Fruit fly (Drosophila melanogaster) whole organism, embryonic: ENCODE results near the gene CG42578.

Source experiments
- Abd-B ChIP-seq: fragments of 200-800 bp; sonication (Bioruptor generic); optimal IDR thresholded peaks from 2 replicates; lab custom pipeline; 2018; ENCODE audit warnings: missing biosample characterization, mild to moderate bottlenecking, missing genetic modification characterization, moderate library complexity
- Asciz ChIP-seq: fragments of 200-800 bp; sonication (Bioruptor generic); optimal IDR thresholded peaks from 2 replicates; lab custom pipeline; 2017; ENCODE audit warnings: missing biosample characterization, mild to moderate bottlenecking, missing genetic modification characterization, missing genetic modification reagents
- CG12236 ChIP-seq: fragments of 200-800 bp; sonication (Bioruptor generic); optimal IDR thresholded peaks from 2 replicates; lab custom pipeline; 2016; ENCODE audit warnings: missing biosample characterization, missing genetic modification characterization
- CG14860 ChIP-seq: fragments of 200-800 bp; sonication (Bioruptor generic); IDR thresholded peaks from 3 replicates; pipeline ENCODE4 v1.3.6; 2022; ENCODE audit warnings: missing biosample characterization, missing genetic modification characterization; ENCODE audit not compliant: partially characterized antibody
- CG14965 ChIP-seq: fragments of 200-800 bp; sonication (Bioruptor generic); optimal IDR thresholded peaks from 2 replicates; lab custom pipeline; 2016; ENCODE audit warnings: missing biosample characterization, missing genetic modification characterization, borderline replicate concordance
- CG1602 ChIP-seq: fragments of 200-800 bp; sonication (Bioruptor generic); optimal IDR thresholded peaks from 3 replicates; lab custom pipeline; 2016; ENCODE audit warnings: missing biosample characterization, missing genetic modification characterization
- CG17186 ChIP-seq: fragments of 200-800 bp; sonication (Bioruptor generic); optimal IDR thresholded peaks from 3 replicates; lab custom pipeline; 2017; ENCODE audit warnings: missing biosample characterization, missing genetic modification reagents, missing genetic modification characterization
- CG17912 ChIP-seq: fragments of 200-800 bp; sonication (Bioruptor generic); optimal IDR thresholded peaks from 2 replicates; lab custom pipeline; 2018; ENCODE audit warnings: missing biosample characterization, mild to moderate bottlenecking, missing genetic modification characterization
- CG30403 ChIP-seq: fragments of 200-800 bp; sonication (Bioruptor generic); optimal IDR thresholded peaks from 3 replicates; lab custom pipeline; 2016; ENCODE audit warnings: missing biosample characterization, missing genetic modification characterization
- CG33557 ChIP-seq: fragments of 200-800 bp; sonication (Bioruptor generic); optimal IDR thresholded peaks from 2 replicates; lab custom pipeline; 2019; ENCODE audit warnings: missing biosample characterization, mild to moderate bottlenecking, missing genetic modification characterization, moderate library complexity
- CG3726 ChIP-seq: fragments of 200-800 bp; sonication (Bioruptor generic); IDR thresholded peaks from 3 replicates; pipeline ENCODE4, ENCODE4 v1.3.6; 2022; ENCODE audit warnings: missing biosample characterization, missing genetic modification characterization
- CG3838 ChIP-seq: fragments of 200-800 bp; sonication (Bioruptor generic); optimal IDR thresholded peaks from 3 replicates; lab custom pipeline; 2016; ENCODE audit warnings: missing biosample characterization, missing genetic modification characterization
- CG4424 ChIP-seq: fragments of 200-800 bp; sonication (Bioruptor generic); optimal IDR thresholded peaks from 3 replicates; lab custom pipeline; 2016; ENCODE audit warnings: missing biosample characterization, missing genetic modification characterization
- CG4707 ChIP-seq: fragments of 200-800 bp; sonication (Bioruptor generic); optimal IDR thresholded peaks from 2 replicates; lab custom pipeline; 2018; ENCODE audit warnings: missing biosample characterization, mild to moderate bottlenecking, missing genetic modification characterization, moderate library complexity
- CG4730 ChIP-seq: fragments of 200-800 bp; sonication (Bioruptor generic); IDR thresholded peaks from 2 replicates; pipeline ENCODE4 v1.3.6; 2022; ENCODE audit warnings: missing biosample characterization, missing genetic modification characterization
- CG5245 ChIP-seq: fragments of 200-800 bp; sonication (Bioruptor generic); optimal IDR thresholded peaks from 3 replicates; lab custom pipeline; 2016; ENCODE audit warnings: missing biosample characterization, missing genetic modification characterization
- CG6272 ChIP-seq: fragments of 200-800 bp; sonication (Bioruptor generic); IDR thresholded peaks from 2 replicates; pipeline ENCODE4 v1.3.6; 2022; ENCODE audit warnings: missing biosample characterization, missing genetic modification characterization
- CG6765 ChIP-seq: fragments of 200-800 bp; sonication (Bioruptor generic); optimal IDR thresholded peaks from 3 replicates; lab custom pipeline; 2017; ENCODE audit warnings: missing biosample characterization, mild to moderate bottlenecking, missing genetic modification characterization
- CG7271 ChIP-seq: fragments of 200-800 bp; sonication (Bioruptor generic); optimal IDR thresholded peaks from 2 replicates; lab custom pipeline; 2018; ENCODE audit warnings: missing biosample characterization, mild to moderate bottlenecking, missing genetic modification characterization, moderate library complexity
- CG7745 ChIP-seq: fragments of 200-800 bp; sonication (Bioruptor generic); optimal IDR thresholded peaks from 2 replicates; lab custom pipeline; 2018; ENCODE audit warnings: missing biosample characterization, mild to moderate bottlenecking, missing genetic modification characterization, moderate library complexity
- CG8944 ChIP-seq: fragments of 200-800 bp; sonication (Bioruptor generic); optimal IDR thresholded peaks from 3 replicates; lab custom pipeline; 2016; ENCODE audit warnings: missing biosample characterization, missing genetic modification characterization
- CHES-1-like ChIP-seq: fragments of 200-800 bp; sonication (Bioruptor generic); optimal IDR thresholded peaks from 2 replicates; lab custom pipeline; 2016; ENCODE audit warnings: missing biosample characterization, missing genetic modification characterization
- D19B ChIP-seq: fragments of 200-800 bp; sonication (Bioruptor generic); optimal IDR thresholded peaks from 2 replicates; lab custom pipeline; 2017; ENCODE audit warnings: missing biosample characterization, mild to moderate bottlenecking, missing genetic modification characterization
- Eip74EF ChIP-seq, 2 experiments: fragments of 200-800 bp in 1 of 2; fragments of >200 bp in 1 of 2; sonication (Bioruptor generic) in 1 of 2; optimal IDR thresholded peaks; 2 replicates each; lab custom pipeline; 2017 to 2019; ENCODE audit warnings: missing biosample characterization in 2 of 2, missing genetic modification characterization in 2 of 2, mild to moderate bottlenecking in 1 of 2, moderate library complexity in 1 of 2
- HHEX ChIP-seq: fragments of 200-800 bp; sonication (Bioruptor generic); optimal IDR thresholded peaks from 3 replicates; lab custom pipeline; 2017; ENCODE audit warnings: missing biosample characterization, mild to moderate bottlenecking, missing genetic modification characterization, missing genetic modification reagents
- Hand ChIP-seq: fragments of 200-800 bp; sonication (Bioruptor generic); optimal IDR thresholded peaks from 2 replicates; lab custom pipeline; 2017; ENCODE audit warnings: mild to moderate bottlenecking, missing biosample characterization, missing genetic modification reagents, missing genetic modification characterization
- Hr78 ChIP-seq, 2 experiments: fragments of 200-800 bp in 1 of 2; fragments of >200 bp in 1 of 2; sonication (Bioruptor generic) in 1 of 2; optimal IDR thresholded peaks; 2 replicates each; lab custom pipeline; 2017 to 2019; ENCODE audit warnings: missing biosample characterization in 2 of 2, missing genetic modification characterization in 2 of 2, mild to moderate bottlenecking in 1 of 2, moderate library complexity in 1 of 2
- Lpt ChIP-seq: fragments of >200 bp; optimal IDR thresholded peaks from 2 replicates; lab custom pipeline; 2018; ENCODE audit warnings: missing biosample characterization, missing genetic modification characterization
- MESR4 ChIP-seq: fragments of 200-800 bp; sonication (Bioruptor generic); optimal IDR thresholded peaks from 2 replicates; lab custom pipeline; 2018; ENCODE audit warnings: missing biosample characterization, mild to moderate bottlenecking, missing genetic modification characterization, moderate library complexity
- Optix ChIP-seq: fragments of 200-800 bp; sonication (Bioruptor generic); IDR thresholded peaks from 3 replicates; pipeline ENCODE4 v1.3.6; 2022; ENCODE audit warnings: missing biosample characterization, missing genetic modification characterization
- Poxn ChIP-seq: fragments of 200-800 bp; sonication (Bioruptor generic); IDR thresholded peaks from 2 replicates; pipeline ENCODE4 v1.3.6; 2022; ENCODE audit warnings: missing biosample characterization, missing genetic modification characterization
- Sin3A ChIP-seq: fragments of >200 bp; optimal IDR thresholded peaks from 2 replicates; lab custom pipeline; 2018
- Sox100B ChIP-seq: fragments of 200-800 bp; sonication (Bioruptor generic); optimal IDR thresholded peaks from 3 replicates; lab custom pipeline; 2018; ENCODE audit warnings: missing biosample characterization, mild to moderate bottlenecking, missing genetic modification characterization
- Tbp ChIP-seq: fragments of >200 bp; optimal IDR thresholded peaks from 2 replicates; lab custom pipeline; 2018; ENCODE audit warnings: missing biosample characterization, missing genetic modification characterization
- ap ChIP-seq: fragments of 200-800 bp; sonication (Bioruptor generic); IDR thresholded peaks from 2 replicates; pipeline ENCODE4 v1.3.6; 2022; ENCODE audit warnings: missing biosample characterization, missing genetic modification characterization
- bowl ChIP-seq: fragments of 200-800 bp; sonication (Bioruptor generic); IDR thresholded peaks from 2 replicates; pipeline ENCODE4 v1.3.6; 2022; ENCODE audit warnings: missing biosample characterization, missing genetic modification characterization
- bsh ChIP-seq, 2 experiments: fragments of 200-800 bp; sonication (Bioruptor generic); optimal IDR thresholded peaks; 2 replicates each; lab custom pipeline; 2017 to 2018; ENCODE audit warnings: mild to moderate bottlenecking in 2 of 2, missing biosample characterization in 2 of 2, missing genetic modification characterization in 2 of 2, moderate library complexity in 1 of 2
- dimm ChIP-seq: fragments of 200-800 bp; sonication (Bioruptor generic); IDR thresholded peaks from 2 replicates; pipeline ENCODE4 v1.3.6; 2022; ENCODE audit warnings: missing biosample characterization, missing genetic modification characterization
- dmrt11E ChIP-seq: fragments of 200-800 bp; sonication (Bioruptor generic); optimal IDR thresholded peaks from 3 replicates; lab custom pipeline; 2018; ENCODE audit warnings: missing biosample characterization, mild to moderate bottlenecking, missing genetic modification characterization, moderate library complexity
- exex ChIP-seq: fragments of 200-800 bp; sonication (Bioruptor generic); optimal IDR thresholded peaks from 4 replicates; lab custom pipeline; 2018; ENCODE audit warnings: missing biosample characterization, mild to moderate bottlenecking, missing genetic modification characterization, moderate library complexity
- gsb ChIP-seq: fragments of 200-800 bp; sonication (Bioruptor generic); IDR thresholded peaks from 2 replicates; pipeline ENCODE4 v1.3.6; 2022; ENCODE audit warnings: missing biosample characterization, missing genetic modification characterization
- hth ChIP-seq: fragments of >200 bp; optimal IDR thresholded peaks from 2 replicates; lab custom pipeline; 2017; ENCODE audit warnings: inconsistent platforms
- insv ChIP-seq, 2 experiments: fragments of 200-800 bp; sonication (Bioruptor generic); optimal IDR thresholded peaks; 3 replicates each; lab custom pipeline; 2016 to 2018; ENCODE audit warnings: missing biosample characterization in 2 of 2, missing genetic modification characterization in 2 of 2
- nerfin-1 ChIP-seq: fragments of 200-800 bp; sonication (Bioruptor generic); optimal IDR thresholded peaks from 3 replicates; lab custom pipeline; 2019; ENCODE audit warnings: missing biosample characterization, mild to moderate bottlenecking, missing genetic modification characterization, moderate library complexity
- nmo ChIP-seq: fragments of 200-800 bp; sonication (Bioruptor generic); optimal IDR thresholded peaks from 2 replicates; lab custom pipeline; 2018; ENCODE audit warnings: missing biosample characterization, mild to moderate bottlenecking, missing genetic modification characterization, moderate library complexity
- sc ChIP-seq, 3 experiments: fragments of >200 bp in 2 of 3; fragments of 200-800 bp in 1 of 3; sonication (Bioruptor generic) in 1 of 3; optimal IDR thresholded peaks; 2 replicates in 2 of 3; 3 replicates in 1 of 3; lab custom pipeline; 2017; ENCODE audit warnings: mild to moderate bottlenecking in 1 of 3, missing biosample characterization in 1 of 3, missing genetic modification characterization in 1 of 3, missing genetic modification reagents in 1 of 3
- tap ChIP-seq: fragments of 200-800 bp; optimal IDR thresholded peaks from 3 replicates; lab custom pipeline; 2019; ENCODE audit warnings: missing biosample characterization, mild to moderate bottlenecking, missing genetic modification characterization, moderate library complexity
- tgo ChIP-seq: fragments of 200-800 bp; sonication (Bioruptor generic); IDR thresholded peaks from 3 replicates; pipeline ENCODE4 v1.3.6; 2022; ENCODE audit warnings: missing biosample characterization, missing genetic modification characterization
- tll ChIP-seq, 2 experiments: fragments of 200-800 bp in 1 of 2; fragments of >200 bp in 1 of 2; sonication (Bioruptor generic) in 1 of 2; optimal IDR thresholded peaks; 2 replicates each; lab custom pipeline; 2017 to 2019; ENCODE audit warnings: missing biosample characterization in 2 of 2, missing genetic modification characterization in 2 of 2, mild to moderate bottlenecking in 1 of 2, moderate library complexity in 1 of 2
- vfl ChIP-seq: fragments of 200-800 bp; sonication (Bioruptor generic); optimal IDR thresholded peaks from 2 replicates; lab custom pipeline; 2016; ENCODE audit warnings: missing biosample characterization, missing genetic modification characterization

CG42578 gene

DNA sequence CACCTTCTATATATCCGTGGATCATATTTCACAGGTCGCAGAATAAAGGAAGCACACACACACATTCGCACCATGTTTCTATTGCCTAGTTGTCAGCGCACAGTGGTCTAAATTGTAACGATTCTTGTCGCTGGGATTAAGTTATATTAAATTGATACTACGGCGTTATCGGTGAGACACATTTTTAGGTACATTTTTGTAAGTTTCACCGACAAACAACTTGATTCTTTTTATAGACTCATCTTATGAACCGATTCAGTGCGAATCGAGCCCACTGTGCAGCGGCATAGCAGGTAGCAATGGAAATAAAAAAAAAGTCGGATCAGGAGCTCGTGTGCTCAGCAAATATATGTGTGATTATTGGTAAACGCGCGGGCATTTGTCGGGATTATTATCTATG lies 34.2 kb downstream of the CG42578 start (continued):
- TF ChIP-seq Asciz (peak; percentile 36), Eip74EF (GFP tag; optimal IDR thresholded peaks at IDR 0.05; lab: Kevin White, UChicago) (no peak), Lpt (GFP tag; lab: Kevin White, UChicago) (no peak), CHES-1-like (peak; percentile 68), tap (tag; lab: Kevin White, UChicago) (no peak), CG4707 (peak; percentile 77), CG17912 (GFP tag; lab: Kevin White, UChicago) (no peak), Poxn (GFP tag; lab: Robert Waterston, UW) (no peak), CG14860 (GFP tag; lab: Robert Waterston, UW) (no peak), HHEX (GFP tag; lab: Kevin White, UChicago) (peak; percentile 55), tgo (peak; percentile 29; the same call in 2 of the 3 replicates), tll (GFP tag; optimal IDR thresholded peaks at IDR 0.05; lab: Kevin White, UChicago) (no peak), nmo (GFP tag; lab: Kevin White, UChicago) (peak; percentile 63), CG4730 (GFP tag; lab: Robert Waterston, UW) (peak; percentile 52), CG4424 (GFP tag; lab: Kevin White, UChicago) (peak; percentile 73), bsh (GFP tag; optimal IDR thresholded peaks at IDR 0.05; lab: Kevin White, UChicago) (peak; percentile 48 to 84), sc (optimal IDR thresholded peaks at IDR 0.05; lab: Kevin White, UChicago) (no peak), sc (GFP tag; optimal IDR thresholded peaks at IDR 0.05; lab: Kevin White, UChicago) (peak; percentile 42), Sin3A (no peak), nerfin-1 (tag; lab: Kevin White, UChicago) (no peak), insv (GFP tag; optimal IDR thresholded peaks at IDR 0.05; lab: Kevin White, UChicago) (no peak), CG3838 (GFP tag; lab: Kevin White, UChicago) (no peak), CG33557 (GFP tag; lab: Kevin White, UChicago) (no peak), CG17186 (GFP tag; lab: Kevin White, UChicago) (no peak), Optix (GFP tag; lab: Robert Waterston, UW) (peak; percentile 83), CG5245 (peak; percentile 47), Abd-B (GFP tag; lab: Kevin White, UChicago) (peak; percentile 67), MESR4 (peak; percentile 13), CG12236 (GFP tag; lab: Kevin White, UChicago) (peak; percentile 58), Tbp (GFP tag; lab: Kevin White, UChicago) (no peak), Hand (GFP tag; lab: Kevin White, UChicago) (no peak), CG30403 (peak; percentile 75), CG3726 (GFP tag; lab: Robert Waterston, UW) (0 out of 3 replicates have a peak, but pooled peaks have one; percentile 39), CG8944 (peak; percentile 76), gsb (GFP tag; lab: Robert Waterston, UW) (0 out of 2 replicates have a peak, but pooled peaks have one; percentile 31), vfl (GFP tag; lab: Kevin White, UChicago) (peak; percentile 74), CG7271 (tag; lab: Kevin White, UChicago) (peak; percentile 37), CG6272 (GFP tag; lab: Robert Waterston, UW) (no peak), CG6765 (GFP tag; lab: Kevin White, UChicago) (no peak), hth (lab: Kevin White, UChicago) (no peak), exex (tag; lab: Kevin White, UChicago) (no peak), D19B (GFP tag; lab: Kevin White, UChicago) (peak; percentile 23), bowl (GFP tag; lab: Robert Waterston, UW) (peak; percentile 68; the same call in 1 of the 2 replicates), ap (peak; percentile 59), dmrt11E (tag; lab: Kevin White, UChicago) (peak; percentile 75), Hr78 (GFP tag; optimal IDR thresholded peaks at IDR 0.05; lab: Kevin White, UChicago) (no peak), CG14965 (peak; percentile 22), Sox100B (GFP tag; lab: Kevin White, UChicago) (no peak), CG7745 (tag; lab: Kevin White, UChicago) (no peak), dimm (GFP tag; lab: Robert Waterston, UW) (0 out of 2 replicates have a peak, but pooled peaks have one; percentile 27), CG1602 (GFP tag; lab: Kevin White, UChicago) (peak; percentile 70)
